In genomic region chrIII:4950345-4950744, ce11 we compare ENCODE assay signal across 5 worm cellular contexts.
TF ChIP-seq lines count a peak whose summit lies in the region.

No protein-coding gene starts in this region.

TF ChIP-seq in whole organism, L1 larva, 84 proteins besides CTCF, POLR2A, EP300 and RAD21 (continues in another document):
- TF ChIP-seq nhr-71 (tag; optimal IDR thresholded peaks at IDR 0.05; lab: Kevin White, UChicago), result peak; percentile 63
- peak; percentile 49 for TF ChIP-seq unc-86 (tag; optimal IDR thresholded peaks at IDR 0.05; lab: Kevin White, UChicago)
- TF ChIP-seq lin-35 (GFP tag; optimal IDR thresholded peaks at IDR 0.05; lab: Kevin White, UChicago), result peak; percentile 36 to 56
- TF ChIP-seq lsy-2 (tag; optimal IDR thresholded peaks at IDR 0.05; lab: Kevin White, UChicago), result peak; percentile 25 to 57
- no peak for TF ChIP-seq nhr-28 (tag; optimal IDR thresholded peaks at IDR 0.05; lab: Kevin White, UChicago)
- TF ChIP-seq ceh-88 (GFP tag; IDR thresholded peaks at IDR 0.05; lab: Robert Waterston, UW), result no peak
- peak in 1 of 2 experiments; percentile 19 for TF ChIP-seq mdl-1 (tag; optimal IDR thresholded peaks at IDR 0.05; lab: Kevin White, UChicago)
- peak; percentile 16 for TF ChIP-seq xbp-1 (tag; optimal IDR thresholded peaks at IDR 0.05; lab: Kevin White, UChicago)
- TF ChIP-seq nhr-12 (tag; optimal IDR thresholded peaks at IDR 0.05; lab: Kevin White, UChicago), result no peak
- no peak for TF ChIP-seq elt-3 (tag; optimal IDR thresholded peaks at IDR 0.05; lab: Kevin White, UChicago)
- TF ChIP-seq nhr-47 (tag; optimal IDR thresholded peaks at IDR 0.05; lab: Kevin White, UChicago), result peak; percentile 47
- peak; percentile 29 for TF ChIP-seq isw-1 (GFP tag; IDR thresholded peaks at IDR 0.05; lab: Robert Waterston, UW)
- no peak for TF ChIP-seq C34B4.2 (tag; optimal IDR thresholded peaks at IDR 0.05; lab: Kevin White, UChicago)
- no peak for TF ChIP-seq egl-13 (tag; optimal IDR thresholded peaks at IDR 0.05; lab: Kevin White, UChicago)
- no peak for TF ChIP-seq aly-2 (tag; optimal IDR thresholded peaks at IDR 0.05; lab: Kevin White, UChicago)
- no peak for TF ChIP-seq Y116A8C.19 (tag; optimal IDR thresholded peaks at IDR 0.05; lab: Kevin White, UChicago; ENCODE audit: borderline replicate concordance)
- TF ChIP-seq mab-9 (GFP tag; IDR thresholded peaks at IDR 0.05; lab: Robert Waterston, UW), result no peak
- peak; percentile 27 for TF ChIP-seq nhr-20 (tag; optimal IDR thresholded peaks at IDR 0.05; lab: Kevin White, UChicago)

TF ChIP-seq in whole organism, L2 larva, 48 proteins besides CTCF, POLR2A, EP300 and RAD21 (continues in another document):
- TF ChIP-seq Y55F3AM.14 (GFP tag; optimal IDR thresholded peaks at IDR 0.05; lab: Kevin White, UChicago) (no peak), elt-3 (tag; optimal IDR thresholded peaks at IDR 0.05; lab: Kevin White, UChicago) (no peak), gmeb-1 (tag; optimal IDR thresholded peaks at IDR 0.05; lab: Kevin White, UChicago) (no peak), ztf-1 (GFP tag; conservative IDR thresholded peaks at IDR 0.05; lab: Robert Waterston, UW) (no peak), sma-9 (GFP tag; optimal IDR thresholded peaks at IDR 0.05; lab: Kevin White, UChicago) (peak; percentile 25), sma-9 (tag; optimal IDR thresholded peaks at IDR 0.05; lab: Kevin White, UChicago) (no peak), peb-1 (tag; optimal IDR thresholded peaks at IDR 0.05; lab: Kevin White, UChicago) (no peak), unc-62 (GFP tag; optimal IDR thresholded peaks at IDR 0.05; lab: Kevin White, UChicago) (no peak), dmd-4 (tag; optimal IDR thresholded peaks at IDR 0.05; lab: Kevin White, UChicago) (no peak), zag-1 (tag; optimal IDR thresholded peaks at IDR 0.05; lab: Kevin White, UChicago) (peak; percentile 68), lin-13 (GFP tag; optimal IDR thresholded peaks at IDR 0.05; lab: Kevin White, UChicago) (no peak), lin-11 (tag; optimal IDR thresholded peaks at IDR 0.05; lab: Kevin White, UChicago) (peak; percentile 33), crh-2 (tag; optimal IDR thresholded peaks at IDR 0.05; lab: Kevin White, UChicago) (peak; percentile 22), ZK546.5 (tag; optimal IDR thresholded peaks at IDR 0.05; lab: Kevin White, UChicago) (no peak), ama-1 (optimal IDR thresholded peaks at IDR 0.05; lab: Kevin White, UChicago) (no peak), F13H6.1 (tag; optimal IDR thresholded peaks at IDR 0.05; lab: Kevin White, UChicago) (peak; percentile 57), nhr-77 (tag; optimal IDR thresholded peaks at IDR 0.05; lab: Kevin White, UChicago) (no peak), C34F6.9 (tag; optimal IDR thresholded peaks at IDR 0.05; lab: Kevin White, UChicago) (peak; percentile 69), nhr-237 (tag; optimal IDR thresholded peaks at IDR 0.05; lab: Kevin White, UChicago) (no peak), nhr-25 (tag; optimal IDR thresholded peaks at IDR 0.05; lab: Kevin White, UChicago) (no peak)

TF ChIP-seq in whole organism, L3 larva, 47 proteins besides CTCF, POLR2A, EP300 and RAD21:
- TF ChIP-seq nhr-237 (tag; optimal IDR thresholded peaks at IDR 0.05; lab: Kevin White, UChicago) (no peak), fkh-2 (tag; optimal IDR thresholded peaks at IDR 0.05; lab: Kevin White, UChicago) (no peak), lin-39 (tag; optimal IDR thresholded peaks at IDR 0.05; lab: Kevin White, UChicago) (peak; percentile 65), nfya-1 (tag; optimal IDR thresholded peaks at IDR 0.05; lab: Kevin White, UChicago; ENCODE audit: insufficient read depth) (peak; percentile 86), pha-4 (tag; optimal IDR thresholded peaks at IDR 0.05; lab: Kevin White, UChicago) (peak; percentile 16), hmg-11 (tag; optimal IDR thresholded peaks at IDR 0.05; lab: Kevin White, UChicago) (peak; percentile 58), snpc-4 (tag; optimal IDR thresholded peaks at IDR 0.05; lab: Kevin White, UChicago) (peak; percentile 18), lin-15B (tag; optimal IDR thresholded peaks at IDR 0.05; lab: Kevin White, UChicago) (peak; percentile 37), nhr-11 (tag; optimal IDR thresholded peaks at IDR 0.05; lab: Kevin White, UChicago) (peak; percentile 17)

TF ChIP-seq in whole organism, L4 larva, 104 proteins besides CTCF, POLR2A, EP300 and RAD21 (continues in another document):
- TF ChIP-seq D1046.2 (GFP tag; IDR thresholded peaks at IDR 0.05; lab: Robert Waterston, UW) (no peak), lim-7 (GFP tag; IDR thresholded peaks at IDR 0.05; lab: Robert Waterston, UW) (no peak), ctbp-1 (GFP tag; IDR thresholded peaks at IDR 0.05; lab: Robert Waterston, UW) (0 out of 2 replicates have a peak, but pooled peaks have one; percentile 25), snpc-1.2 (GFP tag; IDR thresholded peaks at IDR 0.05; lab: Robert Waterston, UW) (no peak), dmd-9 (GFP tag; IDR thresholded peaks at IDR 0.05; lab: Robert Waterston, UW) (no peak), nhr-6 (tag; optimal IDR thresholded peaks at IDR 0.05; lab: Kevin White, UChicago) (no peak), Y75B8A.6 (GFP tag; IDR thresholded peaks at IDR 0.05; lab: Robert Waterston, UW) (no peak), mep-1 (tag; optimal IDR thresholded peaks at IDR 0.05; lab: Kevin White, UChicago) (peak; percentile 55), daf-16 (GFP tag; optimal IDR thresholded peaks at IDR 0.05; lab: Kevin White, UChicago) (no peak), daf-16 (tag; optimal IDR thresholded peaks at IDR 0.05; lab: Kevin White, UChicago) (no peak), dve-1 (tag; optimal IDR thresholded peaks at IDR 0.05; lab: Kevin White, UChicago; ENCODE audit: insufficient read depth) (peak; percentile 13), F26F4.8 (GFP tag; conservative IDR thresholded peaks at IDR 0.05; lab: Robert Waterston, UW) (no peak), daf-12 (tag; optimal IDR thresholded peaks at IDR 0.05; lab: Kevin White, UChicago) (no peak), F37D6.2 (tag; optimal IDR thresholded peaks at IDR 0.05; lab: Kevin White, UChicago) (peak; percentile 7), R02D3.7 (tag; optimal IDR thresholded peaks at IDR 0.05; lab: Kevin White, UChicago) (no peak), hlh-30 (tag; optimal IDR thresholded peaks at IDR 0.05; lab: Kevin White, UChicago; ENCODE audit: insufficient read depth) (peak; percentile 97), mdl-1 (tag; optimal IDR thresholded peaks at IDR 0.05; lab: Kevin White, UChicago) (peak; percentile 59 to 86), madf-9 (GFP tag; conservative IDR thresholded peaks at IDR 0.05; lab: Robert Waterston, UW) (peak; percentile 64), saeg-2 (GFP tag; IDR thresholded peaks at IDR 0.05; lab: Robert Waterston, UW) (no peak), aly-2 (tag; optimal IDR thresholded peaks at IDR 0.05; lab: Kevin White, UChicago) (no peak), skn-1 (tag; optimal IDR thresholded peaks at IDR 0.05; lab: Kevin White, UChicago) (no peak), fkh-10 (GFP tag; optimal IDR thresholded peaks at IDR 0.05; lab: Kevin White, UChicago) (peak; percentile 23), nhr-77 (tag; optimal IDR thresholded peaks at IDR 0.05; lab: Kevin White, UChicago) (no peak), nhr-41 (GFP tag; IDR thresholded peaks at IDR 0.05; lab: Robert Waterston, UW) (no peak), nhr-102 (tag; optimal IDR thresholded peaks at IDR 0.05; lab: Kevin White, UChicago) (no peak), set-16 (GFP tag; IDR thresholded peaks at IDR 0.05; lab: Robert Waterston, UW) (peak; percentile 67), lin-15B (tag; optimal IDR thresholded peaks at IDR 0.05; lab: Kevin White, UChicago) (no peak)

TF ChIP-seq in whole organism, young adult, 124 proteins besides CTCF, POLR2A, EP300 and RAD21 (continues in another document):
- TF ChIP-seq F23B12.7 (tag; optimal IDR thresholded peaks at IDR 0.05; lab: Kevin White, UChicago; ENCODE audit: insufficient read depth) (peak; percentile 13), egl-18 (GFP tag; IDR thresholded peaks at IDR 0.05; lab: Robert Waterston, UW) (no peak), F57C9.4 (tag; optimal IDR thresholded peaks at IDR 0.05; lab: Kevin White, UChicago) (no peak), snpc-4 (GFP tag; optimal IDR thresholded peaks at IDR 0.05; lab: Kevin White, UChicago) (no peak), snpc-4 (tag; optimal IDR thresholded peaks at IDR 0.05; lab: Kevin White, UChicago) (no peak), madf-6 (GFP tag; IDR thresholded peaks at IDR 0.05; lab: Robert Waterston, UW) (no peak), ztf-26 (tag; optimal IDR thresholded peaks at IDR 0.05; lab: Kevin White, UChicago) (no peak), Y95B8A.8 (GFP tag; IDR thresholded peaks at IDR 0.05; lab: Robert Waterston, UW) (no peak), T26A5.8 (tag; optimal IDR thresholded peaks at IDR 0.05; lab: Kevin White, UChicago) (no peak), mes-4 (tag; optimal IDR thresholded peaks at IDR 0.05; lab: Kevin White, UChicago) (no peak), B0019.2 (GFP tag; conservative IDR thresholded peaks at IDR 0.05; lab: Robert Waterston, UW) (no peak), Y56A3A.18 (GFP tag; IDR thresholded peaks at IDR 0.05; lab: Robert Waterston, UW) (no peak), attf-6 (GFP tag; IDR thresholded peaks at IDR 0.05; lab: Robert Waterston, UW) (no peak), sea-2 (GFP tag; IDR thresholded peaks at IDR 0.05; lab: Robert Waterston, UW) (no peak), madf-10 (tag; optimal IDR thresholded peaks at IDR 0.05; lab: Kevin White, UChicago) (no peak), lin-35 (GFP tag; optimal IDR thresholded peaks at IDR 0.05; lab: Kevin White, UChicago) (no peak), zfh-2 (GFP tag; conservative IDR thresholded peaks at IDR 0.05; lab: Robert Waterston, UW) (peak; percentile 88), sdz-38 (tag; optimal IDR thresholded peaks at IDR 0.05; lab: Kevin White, UChicago) (no peak), chd-7 (tag; optimal IDR thresholded peaks at IDR 0.05; lab: Kevin White, UChicago) (no peak), him-1 (tag; optimal IDR thresholded peaks at IDR 0.05; lab: Kevin White, UChicago) (no peak), bed-2 (GFP tag; IDR thresholded peaks at IDR 0.05; lab: Robert Waterston, UW) (no peak), ceh-91 (GFP tag; IDR thresholded peaks at IDR 0.05; lab: Robert Waterston, UW) (no peak), madf-8 (GFP tag; conservative IDR thresholded peaks at IDR 0.05; lab: Robert Waterston, UW) (no peak), die-1 (tag; optimal IDR thresholded peaks at IDR 0.05; lab: Kevin White, UChicago) (no peak), let-526 (GFP tag; IDR thresholded peaks at IDR 0.05; lab: Robert Waterston, UW) (no peak), let-607 (tag; optimal IDR thresholded peaks at IDR 0.05; lab: Kevin White, UChicago) (no peak), hmg-1.2 (GFP tag; IDR thresholded peaks at IDR 0.05; lab: Robert Waterston, UW) (no peak; the same call in 1 of the 2 replicates), ekl-4 (GFP tag; IDR thresholded peaks at IDR 0.05; lab: Robert Waterston, UW) (no peak), attf-5 (GFP tag; optimal IDR thresholded peaks at IDR 0.05; lab: Kevin White, UChicago) (peak; percentile 13), F57A8.1 (GFP tag; optimal IDR thresholded peaks at IDR 0.05; lab: Kevin White, UChicago) (no peak), ztf-6 (GFP tag; IDR thresholded peaks at IDR 0.05; lab: Robert Waterston, UW) (no peak), madf-3 (GFP tag; IDR thresholded peaks at IDR 0.05; lab: Robert Waterston, UW) (no peak)
